Worm (Caenorhabditis elegans) whole organism, mixed stage, embryonic: Measurements from ENCODE around the gene srz-32.

Source experiments
- M03D4.4 ChIP-seq: sonication (generic microtip); optimal IDR thresholded peaks from 2 replicates; lab custom pipeline; 2017; ENCODE audit warnings: mild to moderate bottlenecking, missing genetic modification characterization, missing compliant biosample characterization
- flh-1 ChIP-seq: fragments of 200-800 bp; sonication (Bioruptor generic); optimal IDR thresholded peaks from 2 replicates; lab custom pipeline; 2018; ENCODE audit warnings: mild to moderate bottlenecking, missing genetic modification characterization, moderate library complexity, missing compliant biosample characterization
- hlh-1 ChIP-seq: fragments of 150-350 bp; optimal IDR thresholded peaks from 2 replicates; lab custom pipeline; 2014; ENCODE audit warnings: missing biosample characterization, missing genetic modification reagents, missing genetic modification characterization
- nhr-237 ChIP-seq: fragments of 150-350 bp; optimal IDR thresholded peaks from 2 replicates; lab custom pipeline; 2014; ENCODE audit warnings: missing biosample characterization, missing genetic modification characterization
- sptf-1 ChIP-seq: sonication (generic microtip); optimal IDR thresholded peaks from 2 replicates; lab custom pipeline; 2017; ENCODE audit warnings: mild to moderate bottlenecking, missing genetic modification characterization, moderate library complexity, missing compliant biosample characterization

DNA sequence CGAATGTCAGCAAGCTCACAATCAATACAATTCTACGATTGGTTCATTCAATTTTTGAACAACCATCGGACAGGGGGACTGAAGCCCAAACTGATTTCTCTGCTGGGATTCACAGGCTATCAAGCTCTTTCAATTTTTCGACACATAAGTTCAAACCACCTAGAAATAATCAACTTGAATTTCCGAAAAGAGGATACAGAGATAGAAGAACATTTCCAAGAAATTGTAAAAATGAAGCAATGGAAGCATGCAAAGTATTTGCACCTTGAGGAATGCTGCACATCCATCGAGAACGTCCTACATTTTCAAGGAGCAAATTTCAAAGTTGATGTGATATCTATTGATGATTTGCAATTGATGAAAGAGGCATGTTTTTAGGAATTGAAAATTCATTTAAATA, 31.6 kb downstream of the srz-32 start:
- TF ChIP-seq flh-1 (GFP tag; lab: Kevin White, UChicago), result no peak
- TF ChIP-seq M03D4.4 (tag; lab: Kevin White, UChicago), result no peak
- TF ChIP-seq nhr-237 (tag; lab: Kevin White, UChicago), result no peak
- no peak for TF ChIP-seq hlh-1 (tag; lab: Kevin White, UChicago)
- no peak for TF ChIP-seq sptf-1
